Fruit fly (Drosophila melanogaster) whole organism, wandering third instar larva: ENCODE data around the gene comm3.

Experiments
- Abd-B ChIP-seq: fragments of >200 bp; optimal IDR thresholded peaks from 2 replicates; lab custom pipeline; 2017; ENCODE audit warnings: missing biosample characterization, missing genetic modification characterization
- Hr78 ChIP-seq: fragments of >200 bp; optimal IDR thresholded peaks from 2 replicates; lab custom pipeline; 2017; ENCODE audit warnings: missing biosample characterization, missing genetic modification characterization
- Hr83 ChIP-seq: fragments of 200-300 bp; sonication (Bioruptor generic); optimal IDR thresholded peaks from 2 replicates; lab custom pipeline; 2016; ENCODE audit warnings: missing biosample characterization, mild to moderate bottlenecking, missing genetic modification characterization, moderate library complexity; ENCODE audit not compliant: poor library complexity, severe bottlenecking
- br ChIP-seq: fragments of 200-800 bp; sonication (Bioruptor generic); optimal IDR thresholded peaks from 2 replicates; lab custom pipeline; 2016; ENCODE audit warnings: missing biosample characterization, missing genetic modification characterization
- dl ChIP-seq, 2 experiments: fragments of 175-275, 200-275 bp in 1 of 2; fragments of 200-275 bp in 1 of 2; sonication (Bioruptor generic); optimal IDR thresholded peaks; lab custom pipeline; 2018; ENCODE audit warnings: mild to moderate bottlenecking in 2 of 2, missing biosample characterization in 2 of 2, missing genetic modification characterization in 2 of 2, moderate library complexity in 2 of 2; ENCODE audit not compliant: partially characterized antibody in 2 of 2, insufficient read depth in 1 of 2
- dsf ChIP-seq: sonication (Bioruptor generic); optimal IDR thresholded peaks from 2 replicates; lab custom pipeline; 2016; ENCODE audit warnings: missing biosample characterization, missing genetic modification characterization, borderline replicate concordance
- ey ChIP-seq: fragments of 200-800 bp; sonication (Bioruptor generic); optimal IDR thresholded peaks from 2 replicates; lab custom pipeline; 2016; ENCODE audit warnings: missing biosample characterization, missing genetic modification characterization
- fru ChIP-seq: fragments of 200-800 bp; sonication (Bioruptor generic); optimal IDR thresholded peaks from 3 replicates; lab custom pipeline; 2016; ENCODE audit warnings: missing biosample characterization, mild to moderate bottlenecking, missing genetic modification characterization
- h ChIP-seq: fragments of 200-800 bp; sonication (Bioruptor generic); optimal IDR thresholded peaks from 3 replicates; lab custom pipeline; 2016; ENCODE audit warnings: missing biosample characterization, mild to moderate bottlenecking, missing genetic modification characterization
- lola ChIP-seq: fragments of >200 bp; optimal IDR thresholded peaks from 2 replicates; lab custom pipeline; 2017; ENCODE audit warnings: missing biosample characterization, missing genetic modification characterization
- pan ChIP-seq: fragments of >200 bp; optimal IDR thresholded peaks from 2 replicates; lab custom pipeline; 2017
- psq ChIP-seq: fragments of 200-800 bp; sonication (Bioruptor generic); optimal IDR thresholded peaks from 3 replicates; lab custom pipeline; 2017; ENCODE audit warnings: missing biosample characterization, mild to moderate bottlenecking, missing genetic modification characterization, moderate library complexity
- usp ChIP-seq: fragments of >200 bp; optimal IDR thresholded peaks from 2 replicates; lab custom pipeline; 2017; ENCODE audit warnings: missing biosample characterization, missing genetic modification characterization
- woc ChIP-seq: sonication (Bioruptor generic); optimal IDR thresholded peaks from 2 replicates; lab custom pipeline; 2016; ENCODE audit warnings: missing biosample characterization, mild to moderate bottlenecking, missing genetic modification characterization

DNA sequence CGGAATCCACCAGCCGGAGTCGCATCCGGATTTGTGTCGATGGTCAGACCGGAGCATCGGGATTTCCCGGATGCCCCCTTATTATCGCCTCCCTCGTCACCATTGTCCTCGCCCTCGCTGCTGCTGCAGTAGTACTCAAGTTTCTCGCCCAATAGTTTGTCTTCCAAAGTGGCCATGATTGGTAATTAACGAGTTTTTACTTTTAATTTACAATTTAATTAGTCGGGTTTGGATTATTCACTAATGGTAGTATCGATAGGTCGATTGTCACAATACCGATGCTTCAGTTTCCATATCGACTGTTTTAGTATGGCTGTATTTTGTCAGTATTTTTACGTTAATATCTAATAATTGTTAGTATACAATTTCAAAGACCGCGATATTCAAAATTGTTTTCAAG is 37.5 kb downstream of the comm3 start, which contains the start of gene CG7650:
- no peak for TF ChIP-seq psq (GFP tag; lab: Kevin White, UChicago)
- no peak for TF ChIP-seq dsf
- no peak for TF ChIP-seq woc (GFP tag; lab: Kevin White, UChicago)
- TF ChIP-seq lola (GFP tag; lab: Kevin White, UChicago), result no peak
- TF ChIP-seq Abd-B (GFP tag; lab: Kevin White, UChicago), result no peak
- TF ChIP-seq ey, result no peak
- no peak for TF ChIP-seq Hr78 (GFP tag; lab: Kevin White, UChicago)
- no peak for TF ChIP-seq pan (lab: Kevin White, UChicago)
- TF ChIP-seq Hr83, result no peak
- TF ChIP-seq br (GFP tag; lab: Kevin White, UChicago), result no peak
- TF ChIP-seq fru (GFP tag; lab: Kevin White, UChicago), result no peak
- TF ChIP-seq h (GFP tag; lab: Kevin White, UChicago), result no peak
- TF ChIP-seq usp (GFP tag; lab: Kevin White, UChicago), result no peak
- no peak for TF ChIP-seq dl (GFP tag; optimal IDR thresholded peaks at IDR 0.05; lab: Kevin White, UChicago; ENCODE audit: insufficient read depth in 1 of 2, partially characterized antibody in 2 of 2)
